Worm (Caenorhabditis elegans) whole organism, young adult: Measurements from ENCODE around the gene T01D1.7.

Source experiments
- B0035.1 ChIP-seq: sonication (generic microtip); optimal IDR thresholded peaks from 2 replicates; lab custom pipeline; 2016; ENCODE audit warnings: missing genetic modification characterization, mild to moderate bottlenecking, missing compliant biosample characterization, missing genotype, missing genetic modification reagents
- B0336.3 ChIP-seq: fragments of 200-800 bp; sonication (Bioruptor generic); IDR thresholded peaks from 2 replicates; pipeline ENCODE4 v1.3.6; 2022; ENCODE audit warnings: missing genetic modification characterization, missing compliant biosample characterization
- C06A6.2 ChIP-seq: fragments of 200-800 bp; sonication (Bioruptor generic); conservative IDR thresholded peaks from 2 replicates; pipeline ENCODE4 v1.3.6; 2022; ENCODE audit warnings: missing genetic modification characterization, missing compliant biosample characterization
- F10E7.11 ChIP-seq: sonication (generic microtip); optimal IDR thresholded peaks from 2 replicates; lab custom pipeline; 2017; ENCODE audit warnings: mild to moderate bottlenecking, missing genetic modification characterization, moderate library complexity, missing compliant biosample characterization
- Y56A3A.18 ChIP-seq: fragments of 200-800 bp; sonication (Bioruptor generic); IDR thresholded peaks from 2 replicates; pipeline ENCODE4 v1.3.6; 2022; ENCODE audit warnings: missing genetic modification reagents, missing genetic modification characterization, missing compliant biosample characterization
- Y67H2A.10 ChIP-seq: fragments of 200-800 bp; sonication (Bioruptor generic); conservative IDR thresholded peaks from 2 replicates; pipeline ENCODE4 v1.3.6; 2022; ENCODE audit warnings: missing genetic modification reagents, missing genetic modification characterization, missing compliant biosample characterization
- ZK185.1 ChIP-seq: sonication (generic microtip); optimal IDR thresholded peaks from 2 replicates; lab custom pipeline; 2016; ENCODE audit warnings: mild to moderate bottlenecking, missing genetic modification characterization, missing compliant biosample characterization; ENCODE audit not compliant: poor library complexity, severe bottlenecking
- akir-1 ChIP-seq: fragments of 200-800 bp; sonication (Bioruptor generic); optimal IDR thresholded peaks from 2 replicates; lab custom pipeline; 2018; ENCODE audit warnings: mild to moderate bottlenecking, missing genetic modification characterization, moderate library complexity, missing compliant biosample characterization
- ama-1 ChIP-seq, 3 experiments: fragments of 150-350 bp in 1 of 3; sonication (generic microtip) in 2 of 3; optimal IDR thresholded peaks; 2 replicates each; lab custom pipeline; 2014 to 2018; ENCODE audit warnings: missing biosample characterization in 2 of 3, missing genetic modification characterization in 2 of 3, missing genetic modification reagents in 2 of 3
- aptf-2 ChIP-seq: fragments of 200-800 bp; sonication (Bioruptor generic); conservative IDR thresholded peaks from 2 replicates; pipeline ENCODE4 v1.3.6; 2022; ENCODE audit warnings: missing genetic modification reagents, missing genetic modification characterization, missing compliant biosample characterization
- attf-3 ChIP-seq: fragments of 200-800 bp; sonication (Bioruptor generic); conservative IDR thresholded peaks from 2 replicates; pipeline ENCODE4 v1.3.6; 2022; ENCODE audit warnings: missing genetic modification reagents, missing genetic modification characterization, missing compliant biosample characterization
- bed-2 ChIP-seq: fragments of 200-800 bp; sonication (Bioruptor generic); IDR thresholded peaks from 2 replicates; pipeline ENCODE4 v1.3.6; 2022; ENCODE audit warnings: missing genetic modification reagents, missing genetic modification characterization, missing compliant biosample characterization
- ceh-100 ChIP-seq: fragments of 200-800 bp; sonication (Bioruptor generic); IDR thresholded peaks from 2 replicates; pipeline ENCODE4 v1.3.6; 2022; ENCODE audit warnings: missing genetic modification reagents, missing genetic modification characterization, missing compliant biosample characterization
- ceh-27 ChIP-seq: fragments of 200-800 bp; sonication (Bioruptor generic); optimal IDR thresholded peaks from 2 replicates; lab custom pipeline; 2018; ENCODE audit warnings: mild to moderate bottlenecking, missing genetic modification characterization, moderate library complexity, missing compliant biosample characterization
- die-1 ChIP-seq: sonication (generic microtip); optimal IDR thresholded peaks from 2 replicates; lab custom pipeline; 2016; ENCODE audit warnings: missing genotype, mild to moderate bottlenecking, missing genetic modification characterization, missing compliant biosample characterization
- dpl-1 ChIP-seq: fragments of 150-350 bp; optimal IDR thresholded peaks from 2 replicates; lab custom pipeline; 2014; ENCODE audit warnings: missing biosample characterization, missing genetic modification reagents, missing genetic modification characterization
- efl-1 ChIP-seq: fragments of 150-350 bp; optimal IDR thresholded peaks from 2 replicates; lab custom pipeline; 2014; ENCODE audit warnings: missing biosample characterization, missing genetic modification reagents, missing genetic modification characterization
- egl-18 ChIP-seq: fragments of 200-800 bp; sonication (Bioruptor generic); IDR thresholded peaks from 2 replicates; pipeline ENCODE4 v1.3.6; 2022; ENCODE audit warnings: missing genetic modification reagents, missing genetic modification characterization, missing compliant biosample characterization
- egl-44 ChIP-seq: fragments of 200-800 bp; sonication (Bioruptor generic); IDR thresholded peaks from 2 replicates; pipeline ENCODE4 v1.3.6; 2022; ENCODE audit warnings: missing genetic modification reagents, missing genetic modification characterization, missing compliant biosample characterization
- ekl-4 ChIP-seq: fragments of 200-800 bp; sonication (Bioruptor generic); IDR thresholded peaks from 2 replicates; pipeline ENCODE4 v1.3.6; 2022; ENCODE audit warnings: missing genetic modification reagents, missing genetic modification characterization, missing compliant biosample characterization
- hmg-20 ChIP-seq: fragments of 200-800 bp; sonication (Bioruptor generic); IDR thresholded peaks from 2 replicates; pipeline ENCODE4 v1.3.6; 2022; ENCODE audit warnings: missing genetic modification reagents, missing genetic modification characterization, missing compliant biosample characterization
- lin-35 ChIP-seq, 3 experiments: fragments of 150-350 bp in 2 of 3; sonication (generic microtip) in 1 of 3; optimal IDR thresholded peaks; 2 replicates each; lab custom pipeline; 2014 to 2018; ENCODE audit warnings: missing biosample characterization in 3 of 3, missing genetic modification characterization in 3 of 3, missing genetic modification reagents in 3 of 3
- lir-1 ChIP-seq: fragments of 200-800 bp; sonication (Bioruptor generic); conservative IDR thresholded peaks from 2 replicates; pipeline ENCODE4 v1.3.6; 2022; ENCODE audit warnings: missing genetic modification reagents, missing genetic modification characterization, missing compliant biosample characterization
- nfyb-1 ChIP-seq: fragments of 200-800 bp; sonication (Bioruptor generic); IDR thresholded peaks from 2 replicates; pipeline ENCODE4 v1.3.6; 2022; ENCODE audit warnings: missing genetic modification reagents, missing genetic modification characterization, missing compliant biosample characterization
- pbrm-1 ChIP-seq: fragments of 200-800 bp; sonication (Bioruptor generic); IDR thresholded peaks from 2 replicates; pipeline ENCODE4 v1.3.6; 2022; ENCODE audit warnings: missing genetic modification reagents, missing genetic modification characterization, missing compliant biosample characterization
- rec-8 ChIP-seq, 2 experiments: sonication (generic microtip); optimal IDR thresholded peaks; 2 replicates each; lab custom pipeline; 2016; ENCODE audit warnings: mild to moderate bottlenecking in 2 of 2, missing genetic modification characterization in 2 of 2, missing genetic modification reagents in 2 of 2, missing genotype in 2 of 2, missing biosample characterization in 1 of 2, missing compliant biosample characterization in 1 of 2, moderate library complexity in 1 of 2
- rpc-1 ChIP-seq, 2 experiments: fragments of 150-350 bp in 1 of 2; sonication (generic microtip) in 1 of 2; optimal IDR thresholded peaks; 2 replicates each; lab custom pipeline; 2014 to 2018; ENCODE audit warnings: missing biosample characterization in 1 of 2, missing genetic modification characterization in 1 of 2, missing genetic modification reagents in 1 of 2, missing genotype in 1 of 2
- sptf-2 ChIP-seq: fragments of 200-800 bp; sonication (Bioruptor generic); optimal IDR thresholded peaks from 2 replicates; lab custom pipeline; 2018; ENCODE audit warnings: mild to moderate bottlenecking, missing genetic modification characterization, missing compliant biosample characterization
- tbx-9 ChIP-seq: sonication (generic microtip); optimal IDR thresholded peaks from 2 replicates; lab custom pipeline; 2016; ENCODE audit warnings: borderline replicate concordance, missing genetic modification characterization, inconsistent platforms, missing compliant biosample characterization
- unc-62 ChIP-seq: fragments of 150-350 bp; optimal IDR thresholded peaks from 2 replicates; lab custom pipeline; 2014; ENCODE audit warnings: missing biosample characterization, missing genetic modification reagents, missing genetic modification characterization
- zfh-2 ChIP-seq: fragments of 200-800 bp; sonication (Bioruptor generic); conservative IDR thresholded peaks from 2 replicates; pipeline ENCODE4 v1.3.6; 2022; ENCODE audit warnings: missing genetic modification reagents, missing genetic modification characterization, missing compliant biosample characterization
- zim-3 ChIP-seq: sonication (generic microtip); optimal IDR thresholded peaks from 2 replicates; lab custom pipeline; 2017; ENCODE audit warnings: mild to moderate bottlenecking, missing genetic modification characterization, moderate library complexity, missing compliant biosample characterization
- ztf-22 ChIP-seq: fragments of 200-800 bp; sonication (Bioruptor generic); optimal IDR thresholded peaks from 2 replicates; lab custom pipeline; 2018; ENCODE audit warnings: mild to moderate bottlenecking, missing genetic modification characterization, moderate library complexity, missing compliant biosample characterization
- ztf-3 ChIP-seq: fragments of 200-800 bp; sonication (Bioruptor generic); optimal IDR thresholded peaks from 2 replicates; lab custom pipeline; 2018; ENCODE audit warnings: mild to moderate bottlenecking, missing genetic modification characterization, missing compliant biosample characterization

Gene T01D1.7

DNA sequence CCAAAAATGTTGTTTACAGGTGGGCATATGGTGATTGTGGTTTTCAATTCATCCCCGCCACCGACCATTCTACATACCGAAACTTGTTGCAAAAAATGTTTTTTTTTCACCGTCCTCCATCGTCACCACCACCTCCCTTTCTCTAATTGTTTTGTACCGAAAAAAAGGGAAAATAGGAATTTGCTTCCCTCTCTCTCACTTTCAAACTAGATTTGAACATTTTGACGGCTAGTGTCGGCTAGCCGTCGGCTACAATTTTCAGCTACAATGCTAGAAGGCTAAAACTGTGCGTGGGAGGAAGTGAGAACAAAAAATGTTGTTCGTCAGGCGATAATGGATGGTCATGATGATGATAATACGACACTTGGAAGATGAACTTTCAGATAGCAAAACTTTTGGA is 4.6 kb upstream of the T01D1.7 start:
- TF ChIP-seq F10E7.11 (tag; lab: Kevin White, UChicago) (no peak), ceh-100 (GFP tag; lab: Robert Waterston, UW) (no peak)
- TF ChIP-seq, all 124 proteins: peak for 0

DNA sequence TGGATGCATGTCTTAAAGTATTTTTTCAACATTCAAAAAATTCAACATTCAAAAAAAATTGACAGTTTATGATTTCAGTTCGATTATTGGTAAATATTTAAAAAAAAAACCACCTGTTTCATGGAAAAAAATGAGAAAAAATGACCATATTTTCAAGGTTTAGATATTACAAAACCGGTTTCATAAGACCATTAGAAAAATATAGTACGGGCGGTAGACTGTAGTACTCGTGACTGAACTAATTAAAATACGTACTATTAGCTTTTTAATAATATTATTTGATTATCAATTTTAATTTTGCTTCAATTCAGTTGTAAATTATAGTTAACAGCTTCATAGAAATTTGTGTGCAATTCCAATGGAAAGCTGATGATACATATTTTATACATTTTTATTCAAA is 3.0 kb upstream of the T01D1.7 start:
- TF ChIP-seq zim-3 (tag; lab: Kevin White, UChicago) (no peak), lir-1 (GFP tag; lab: Robert Waterston, UW) (no peak), unc-62 (no peak), F10E7.11 (tag; lab: Kevin White, UChicago) (no peak), zfh-2 (GFP tag; lab: Robert Waterston, UW) (no peak), Y67H2A.10 (no peak), nfyb-1 (GFP tag; lab: Robert Waterston, UW) (no peak), B0035.1 (tag; lab: Kevin White, UChicago) (no peak), ztf-3 (GFP tag; lab: Kevin White, UChicago) (no peak), ztf-22 (GFP tag; lab: Kevin White, UChicago) (no peak), egl-44 (GFP tag; lab: Robert Waterston, UW) (no peak), die-1 (tag; lab: Kevin White, UChicago) (no peak), attf-3 (GFP tag; lab: Robert Waterston, UW) (no peak), rpc-1 (optimal IDR thresholded peaks at IDR 0.05; lab: Kevin White, UChicago) (no peak), rpc-1 (tag; optimal IDR thresholded peaks at IDR 0.05; lab: Kevin White, UChicago) (no peak), aptf-2 (GFP tag; lab: Robert Waterston, UW) (no peak), egl-18 (no peak), lin-35 (GFP tag; optimal IDR thresholded peaks at IDR 0.05; lab: Kevin White, UChicago) (no peak), B0336.3 (GFP tag; lab: Robert Waterston, UW) (no peak), Y56A3A.18 (GFP tag; lab: Robert Waterston, UW) (no peak), akir-1 (GFP tag; lab: Kevin White, UChicago) (no peak)

DNA sequence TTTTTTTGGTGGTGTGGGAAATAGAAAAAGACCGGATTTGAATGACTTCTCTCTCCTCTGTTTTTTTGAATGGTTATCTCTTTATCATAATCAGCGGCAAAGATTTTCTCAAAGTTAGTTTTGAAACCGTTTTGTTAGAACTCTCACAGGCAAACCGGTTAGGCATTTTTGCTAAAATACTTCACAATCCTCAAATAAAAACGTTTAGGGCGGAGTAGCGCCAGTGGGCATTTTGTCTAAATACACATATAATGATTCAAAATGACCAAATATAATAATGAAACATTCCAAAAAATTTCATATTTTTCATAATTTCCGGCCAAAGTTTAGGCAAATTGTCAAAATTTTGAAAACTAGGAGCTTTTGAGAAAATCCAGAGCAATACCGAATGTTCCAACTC is 2.3 kb upstream of the T01D1.7 start, which contains the start of gene T01D1.3:
Gene T01D1.3 (minus strand): TSS at position 101 of the 400 bp plus-strand sequence.
- TF ChIP-seq rec-8 (tag; optimal IDR thresholded peaks at IDR 0.05; lab: Kevin White, UChicago) (no peak), bed-2 (GFP tag; lab: Robert Waterston, UW) (no peak), C06A6.2 (no peak), ztf-22 (GFP tag; lab: Kevin White, UChicago) (no peak), pbrm-1 (GFP tag; lab: Robert Waterston, UW) (no peak), dpl-1 (GFP tag; lab: Kevin White, UChicago) (no peak), sptf-2 (GFP tag; lab: Kevin White, UChicago) (no peak), ZK185.1 (tag; lab: Kevin White, UChicago) (no peak), ama-1 (optimal IDR thresholded peaks at IDR 0.05; lab: Kevin White, UChicago) (no peak), ama-1 (GFP tag; optimal IDR thresholded peaks at IDR 0.05; lab: Kevin White, UChicago) (no peak), efl-1 (GFP tag; lab: Kevin White, UChicago) (no peak), hmg-20 (GFP tag; lab: Robert Waterston, UW) (no peak), tbx-9 (tag; lab: Kevin White, UChicago) (no peak), ceh-27 (no peak), ekl-4 (no peak)
